Fruit fly (Drosophila melanogaster): ENCODE measurements around the gene CASK.
A peak's percentile ranks its signal among the peaks of the same experiment; 100 is the strongest.

CASK gene

DNA sequence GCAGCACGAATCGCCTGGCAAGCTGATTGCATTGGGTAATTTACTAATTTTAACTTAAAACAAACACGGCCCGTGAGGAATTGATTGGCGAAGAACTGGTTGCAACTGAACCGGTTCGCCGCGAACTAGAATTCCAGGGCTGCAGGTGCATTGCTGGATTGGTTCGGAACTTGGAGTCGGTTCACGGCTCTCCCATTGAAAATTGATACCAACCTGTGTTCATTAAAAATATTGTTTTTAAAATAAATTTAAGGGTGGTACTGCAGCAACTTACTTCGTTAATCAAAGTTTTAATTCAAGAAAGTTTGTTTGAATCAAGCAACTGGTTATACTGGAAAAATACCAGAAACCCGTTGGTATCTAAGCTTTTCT is at the start of gene CASK (continued):
- TF ChIP-seq CG3995 (GFP tag; optimal IDR thresholded peaks at IDR 0.05) = no peak
- TF ChIP-seq twi (tag; optimal IDR thresholded peaks at IDR 0.05) = no peak
- no peak for TF ChIP-seq Antp (GFP tag; optimal IDR thresholded peaks at IDR 0.05)
- no peak for TF ChIP-seq CG17912 (GFP tag; optimal IDR thresholded peaks at IDR 0.05)
- TF ChIP-seq CHES-1-like (GFP tag; optimal IDR thresholded peaks at IDR 0.05) = no peak
- no peak for TF ChIP-seq Atf3 (GFP tag; optimal IDR thresholded peaks at IDR 0.05)
- TF ChIP-seq CG10654 (GFP tag; optimal IDR thresholded peaks at IDR 0.05) = no peak
- TF ChIP-seq yki (optimal IDR thresholded peaks at IDR 0.05) = no peak
- no peak for TF ChIP-seq CG15696 (tag; optimal IDR thresholded peaks at IDR 0.05)
- TF ChIP-seq CG9609 (GFP tag; optimal IDR thresholded peaks at IDR 0.05) = no peak
- TF ChIP-seq NC2α (GFP tag; optimal IDR thresholded peaks at IDR 0.05) = no peak
- no peak for TF ChIP-seq CG16815 (GFP tag; optimal IDR thresholded peaks at IDR 0.05)
- no peak for TF ChIP-seq CG2875 (GFP tag; optimal IDR thresholded peaks at IDR 0.05)
- peak; percentile 29 for TF ChIP-seq gem (tag; optimal IDR thresholded peaks at IDR 0.05)
- no peak for TF ChIP-seq al (GFP tag; IDR thresholded peaks at IDR 0.05)
- no peak for TF ChIP-seq Hsf (GFP tag; optimal IDR thresholded peaks at IDR 0.05)
- no peak for TF ChIP-seq CG6854 (GFP tag; optimal IDR thresholded peaks at IDR 0.05)
- TF ChIP-seq gfzf (GFP tag; optimal IDR thresholded peaks at IDR 0.05) = peak; percentile 86
- no peak for TF ChIP-seq Dip2 (GFP tag; IDR thresholded peaks at IDR 0.05)
- no peak for TF ChIP-seq CG10321 (GFP tag; IDR thresholded peaks at IDR 0.05)
- TF ChIP-seq slp2 (GFP tag; optimal IDR thresholded peaks at IDR 0.05) = no peak
- TF ChIP-seq fu2 (GFP tag; optimal IDR thresholded peaks at IDR 0.05) = no peak
- TF ChIP-seq Oli (tag; optimal IDR thresholded peaks at IDR 0.05) = no peak
- no peak for TF ChIP-seq Mad (GFP tag; optimal IDR thresholded peaks at IDR 0.05)
- peak; percentile 59; the same call in 1 of the 2 replicates for TF ChIP-seq inv (GFP tag; IDR thresholded peaks at IDR 0.05; ENCODE audit: partially characterized antibody)
- no peak for TF ChIP-seq CG17186 (GFP tag; optimal IDR thresholded peaks at IDR 0.05)
- no peak for TF ChIP-seq CG16779 (GFP tag; IDR thresholded peaks at IDR 0.05)
- TF ChIP-seq jigr1 (GFP tag; IDR thresholded peaks at IDR 0.05) = no peak
- TF ChIP-seq stc (GFP tag; IDR thresholded peaks at IDR 0.05) = no peak
- no peak for TF ChIP-seq ara (GFP tag; IDR thresholded peaks at IDR 0.05)
- TF ChIP-seq Sox102F (GFP tag; optimal IDR thresholded peaks at IDR 0.05) = no peak
- no peak for TF ChIP-seq Nf-YB (GFP tag; optimal IDR thresholded peaks at IDR 0.05)
- no peak for TF ChIP-seq da (GFP tag; optimal IDR thresholded peaks at IDR 0.05)
- no peak for TF ChIP-seq mld (GFP tag; IDR thresholded peaks at IDR 0.05; ENCODE audit: partially characterized antibody)
- TF ChIP-seq caup (GFP tag; optimal IDR thresholded peaks at IDR 0.05; ENCODE audit: severe bottlenecking) = no peak
- no peak for TF ChIP-seq salm (tag; optimal IDR thresholded peaks at IDR 0.05)
- no peak for TF ChIP-seq CG8388 (GFP tag; optimal IDR thresholded peaks at IDR 0.05)
- no peak for TF ChIP-seq HLHmδ (GFP tag; optimal IDR thresholded peaks at IDR 0.05)
- no peak for TF ChIP-seq Hr3 (GFP tag; optimal IDR thresholded peaks at IDR 0.05)
- no peak for TF ChIP-seq jumu (GFP tag; optimal IDR thresholded peaks at IDR 0.05)
- no peak for TF ChIP-seq CG4404 (GFP tag; IDR thresholded peaks at IDR 0.05)
- TF ChIP-seq Sox100B (GFP tag; optimal IDR thresholded peaks at IDR 0.05) = no peak
- TF ChIP-seq CG18011 (GFP tag; optimal IDR thresholded peaks at IDR 0.05) = no peak
- no peak for TF ChIP-seq otp (GFP tag; IDR thresholded peaks at IDR 0.05)
- no peak for TF ChIP-seq wdn (GFP tag; IDR thresholded peaks at IDR 0.05)
- TF ChIP-seq emc (GFP tag; optimal IDR thresholded peaks at IDR 0.05) = no peak
- no peak for TF ChIP-seq Hmx (GFP tag; optimal IDR thresholded peaks at IDR 0.05)
- no peak for TF ChIP-seq lov (optimal IDR thresholded peaks at IDR 0.05)
- no peak for TF ChIP-seq lov (GFP tag; IDR thresholded peaks at IDR 0.05)
- TF ChIP-seq CG3163 (GFP tag; optimal IDR thresholded peaks at IDR 0.05) = peak; percentile 12
- peak; percentile 53 for TF ChIP-seq amos (GFP tag; IDR thresholded peaks at IDR 0.05; ENCODE audit: partially characterized antibody)
- TF ChIP-seq Ptx1 (GFP tag; IDR thresholded peaks at IDR 0.05) = no peak
- TF ChIP-seq CG8089 (GFP tag; optimal IDR thresholded peaks at IDR 0.05) = no peak
